Worm (Caenorhabditis elegans) whole organism, late embryonic: ENCODE data around the gene Y54G2A.72.
"Not testable (repeated sequence)": the region's sequence is repeated elsewhere in the genome, so short reads cannot be mapped to it uniquely, and the experiment has no call there.

Source experiments
- C08G9.2 ChIP-seq: sonication (generic microtip); optimal IDR thresholded peaks from 2 replicates; lab custom pipeline; 2016; ENCODE audit warnings: mild to moderate bottlenecking, missing genetic modification characterization, moderate library complexity, missing compliant biosample characterization
- F13H6.1 ChIP-seq: sonication (generic microtip); optimal IDR thresholded peaks from 2 replicates; lab custom pipeline; 2016; ENCODE audit warnings: missing genetic modification characterization, missing compliant biosample characterization
- K09A11.1 ChIP-seq: sonication (generic microtip); optimal IDR thresholded peaks from 2 replicates; lab custom pipeline; 2017; ENCODE audit warnings: antibody characterized with exemption, mild to moderate bottlenecking, missing genetic modification characterization, missing compliant biosample characterization; ENCODE audit not compliant: insufficient read depth
- ama-1 ChIP-seq: fragments of 150-350 bp; optimal IDR thresholded peaks from 2 replicates; lab custom pipeline; 2014
- ceh-18 ChIP-seq: sonication (generic microtip); optimal IDR thresholded peaks from 2 replicates; lab custom pipeline; 2016; ENCODE audit warnings: missing genetic modification characterization, missing compliant biosample characterization
- ceh-19 ChIP-seq: fragments of 200-800 bp; sonication (Bioruptor generic); optimal IDR thresholded peaks from 2 replicates; lab custom pipeline; 2018; ENCODE audit warnings: mild to moderate bottlenecking, missing genetic modification characterization, missing compliant biosample characterization
- ceh-34 ChIP-seq: sonication (generic microtip); optimal IDR thresholded peaks from 2 replicates; lab custom pipeline; 2016; ENCODE audit warnings: mild to moderate bottlenecking, missing genetic modification characterization, missing compliant biosample characterization
- ceh-45 ChIP-seq: fragments of 200-800 bp; sonication (Bioruptor generic); IDR thresholded peaks from 2 replicates; pipeline ENCODE4 v1.3.6; 2022; ENCODE audit warnings: missing genetic modification reagents, missing genetic modification characterization, missing compliant biosample characterization
- che-1 ChIP-seq: sonication (generic microtip); optimal IDR thresholded peaks from 2 replicates; lab custom pipeline; 2016; ENCODE audit warnings: mild to moderate bottlenecking, missing genetic modification characterization, missing compliant biosample characterization
- dmd-4 ChIP-seq: sonication (generic microtip); optimal IDR thresholded peaks from 2 replicates; lab custom pipeline; 2016; ENCODE audit warnings: borderline replicate concordance, missing genetic modification characterization, missing compliant biosample characterization
- elt-2 ChIP-seq: sonication (generic microtip); optimal IDR thresholded peaks from 2 replicates; lab custom pipeline; 2016; ENCODE audit warnings: missing genetic modification reagents, missing genetic modification characterization, missing compliant biosample characterization
- ets-4 ChIP-seq: sonication (generic microtip); optimal IDR thresholded peaks from 2 replicates; lab custom pipeline; 2016; ENCODE audit warnings: missing genetic modification characterization, missing compliant biosample characterization
- fkh-10 ChIP-seq: fragments of 150-350 bp; optimal IDR thresholded peaks from 2 replicates; lab custom pipeline; 2014; ENCODE audit warnings: missing biosample characterization, missing genetic modification reagents, missing genetic modification characterization
- hlh-8 ChIP-seq: sonication (generic microtip); optimal IDR thresholded peaks from 2 replicates; lab custom pipeline; 2016; ENCODE audit warnings: missing genotype, missing genetic modification characterization, missing compliant biosample characterization
- lin-11 ChIP-seq: fragments of 200-800 bp; sonication (Bioruptor generic); optimal IDR thresholded peaks from 2 replicates; lab custom pipeline; 2018; ENCODE audit warnings: mild to moderate bottlenecking, missing genetic modification characterization, missing compliant biosample characterization
- mec-3 ChIP-seq: sonication (generic microtip); optimal IDR thresholded peaks from 2 replicates; lab custom pipeline; 2016; ENCODE audit warnings: borderline replicate concordance, missing genetic modification characterization, missing compliant biosample characterization
- nfya-1 ChIP-seq: sonication (generic microtip); optimal IDR thresholded peaks from 2 replicates; lab custom pipeline; 2017; ENCODE audit warnings: missing genetic modification characterization, mild to moderate bottlenecking, missing compliant biosample characterization, antibody characterized with exemption, moderate library complexity
- nhr-232 ChIP-seq: sonication (generic microtip); optimal IDR thresholded peaks from 2 replicates; lab custom pipeline; 2016; ENCODE audit warnings: missing genetic modification characterization, missing compliant biosample characterization
- odd-2 ChIP-seq: sonication (generic microtip); optimal IDR thresholded peaks from 2 replicates; lab custom pipeline; 2017; ENCODE audit warnings: antibody characterized with exemption, mild to moderate bottlenecking, missing genetic modification characterization, missing compliant biosample characterization
- pax-1 ChIP-seq: fragments of 150-350 bp; optimal IDR thresholded peaks from 2 replicates; lab custom pipeline; 2014; ENCODE audit warnings: missing biosample characterization, missing genetic modification characterization
- pha-2 ChIP-seq: sonication (generic microtip); optimal IDR thresholded peaks from 2 replicates; lab custom pipeline; 2017; ENCODE audit warnings: mild to moderate bottlenecking, missing genetic modification characterization, missing compliant biosample characterization
- pha-4 ChIP-seq: fragments of 150-350 bp; optimal IDR thresholded peaks from 2 replicates; lab custom pipeline; 2018; ENCODE audit warnings: missing biosample characterization, missing genetic modification reagents, missing genetic modification characterization
- pros-1 ChIP-seq: fragments of 150-350 bp; optimal IDR thresholded peaks from 2 replicates; lab custom pipeline; 2014; ENCODE audit warnings: missing biosample characterization, missing genetic modification reagents, missing genetic modification characterization
- rnt-1 ChIP-seq: sonication (generic microtip); optimal IDR thresholded peaks from 2 replicates; lab custom pipeline; 2016; ENCODE audit warnings: missing genetic modification characterization, missing compliant biosample characterization
- sdc-2 ChIP-seq: sonication (generic microtip); optimal IDR thresholded peaks from 2 replicates; lab custom pipeline; 2016; ENCODE audit warnings: missing genotype, missing genetic modification characterization, missing compliant biosample characterization
- sox-2 ChIP-seq: fragments of 200-800 bp; sonication (Bioruptor generic); IDR thresholded peaks from 2 replicates; pipeline ENCODE4 v1.3.6; 2022; ENCODE audit warnings: missing genetic modification reagents, missing genetic modification characterization, missing compliant biosample characterization
- tbx-2 ChIP-seq: sonication (generic microtip); optimal IDR thresholded peaks from 2 replicates; lab custom pipeline; 2016; ENCODE audit warnings: missing genetic modification characterization, missing compliant biosample characterization
- tbx-7 ChIP-seq: sonication (generic microtip); optimal IDR thresholded peaks from 2 replicates; lab custom pipeline; 2016; ENCODE audit warnings: missing genotype, missing genetic modification characterization, missing compliant biosample characterization
- unc-3 ChIP-seq, 2 experiments: fragments of 200-800 bp in 1 of 2; sonication (Bioruptor generic) in 1 of 2; sonication (generic microtip) in 1 of 2; conservative IDR thresholded peaks in 1 of 2; optimal IDR thresholded peaks in 1 of 2; 2 replicates each; pipeline versions ENCODE4 v1.3.6 to Lab custom; 2016 to 2022; ENCODE audit warnings: missing compliant biosample characterization in 2 of 2, missing genetic modification characterization in 2 of 2, missing genetic modification reagents in 1 of 2
- unc-42 ChIP-seq: sonication (generic microtip); optimal IDR thresholded peaks from 2 replicates; lab custom pipeline; 2016; ENCODE audit warnings: missing genotype, missing genetic modification characterization, missing compliant biosample characterization
- unc-55 ChIP-seq: sonication (generic microtip); optimal IDR thresholded peaks from 2 replicates; lab custom pipeline; 2017; ENCODE audit warnings: missing biosample characterization, missing genetic modification reagents, missing genetic modification characterization

The Y54G2A.72 gene

ce11 chrIV:2738466-2738865 lies 39.5 kb upstream of the Y54G2A.72 start:
- TF ChIP-seq pha-2 (tag; lab: Kevin White, UChicago) (no peak), ama-1 (lab: Kevin White, UChicago) (no peak), sdc-2 (tag; lab: Kevin White, UChicago) (no peak), unc-3 (GFP tag; conservative IDR thresholded peaks at IDR 0.05; lab: Robert Waterston, UW) (no peak), unc-3 (tag; optimal IDR thresholded peaks at IDR 0.05; lab: Kevin White, UChicago) (no peak), ets-4 (tag; lab: Kevin White, UChicago) (no peak), nhr-232 (no peak), mec-3 (tag; lab: Kevin White, UChicago) (no peak), rnt-1 (tag; lab: Kevin White, UChicago) (no peak)

DNA sequence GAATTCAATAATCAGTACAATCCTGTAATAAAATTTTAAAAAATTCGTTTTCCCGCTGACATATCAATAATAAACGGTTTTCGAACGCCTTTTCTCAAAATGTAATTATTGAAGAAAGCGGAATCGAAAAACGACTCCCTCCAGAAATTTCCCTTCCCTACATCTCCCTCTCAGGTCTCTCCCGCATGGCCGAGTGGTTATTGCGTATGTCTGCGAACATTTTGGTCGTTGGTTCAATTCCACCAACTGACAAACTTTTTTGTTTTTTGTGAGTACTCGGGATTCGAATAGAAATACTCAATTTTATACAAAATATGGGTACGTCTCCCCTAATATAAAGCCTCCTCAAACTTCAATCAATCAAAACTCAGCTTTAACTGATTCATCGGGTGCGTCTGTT lies 37.9 kb upstream of the Y54G2A.72 start:
- TF ChIP-seq ceh-34 (tag; lab: Kevin White, UChicago) (peak; percentile 4), sox-2 (peak; percentile 71), ceh-45 (GFP tag; lab: Robert Waterston, UW) (peak; percentile 84), unc-3 (GFP tag; conservative IDR thresholded peaks at IDR 0.05; lab: Robert Waterston, UW) (peak; percentile 82), che-1 (tag; lab: Kevin White, UChicago) (peak; percentile 45)
- TF ChIP-seq unc-3 (tag; optimal IDR thresholded peaks at IDR 0.05; lab: Kevin White, UChicago): not testable (repeated sequence)

- TF ChIP-seq pax-1 (tag; lab: Kevin White, UChicago) (no peak), ceh-45 (GFP tag; lab: Robert Waterston, UW) (no peak), F13H6.1 (tag; lab: Kevin White, UChicago) (no peak), ama-1 (lab: Kevin White, UChicago) (no peak), dmd-4 (tag; lab: Kevin White, UChicago) (no peak), ceh-18 (tag; lab: Kevin White, UChicago) (no peak), pros-1 (tag; lab: Kevin White, UChicago) (no peak), ceh-19 (GFP tag; lab: Kevin White, UChicago) (no peak), ceh-34 (tag; lab: Kevin White, UChicago) (no peak), pha-4 (no peak), lin-11 (no peak), hlh-8 (tag; lab: Kevin White, UChicago) (no peak), odd-2 (tag; lab: Kevin White, UChicago) (no peak), tbx-2 (tag; lab: Kevin White, UChicago) (no peak), tbx-7 (tag; lab: Kevin White, UChicago) (no peak), nfya-1 (tag; lab: Kevin White, UChicago) (no peak)
These were observed 35.4 kb upstream of the Y54G2A.72 start, which contains the start of gene nhr-277 for ce11 chrIV:2742470-2743044. nhr-277 (plus strand) TSS chrIV:2742994.

ce11 chrIV:2747385-2748007 lies 30.4 kb upstream of the Y54G2A.72 start:
- peak; percentile 3 for TF ChIP-seq unc-42
- no peak for TF ChIP-seq C08G9.2 (tag; lab: Kevin White, UChicago)

DNA sequence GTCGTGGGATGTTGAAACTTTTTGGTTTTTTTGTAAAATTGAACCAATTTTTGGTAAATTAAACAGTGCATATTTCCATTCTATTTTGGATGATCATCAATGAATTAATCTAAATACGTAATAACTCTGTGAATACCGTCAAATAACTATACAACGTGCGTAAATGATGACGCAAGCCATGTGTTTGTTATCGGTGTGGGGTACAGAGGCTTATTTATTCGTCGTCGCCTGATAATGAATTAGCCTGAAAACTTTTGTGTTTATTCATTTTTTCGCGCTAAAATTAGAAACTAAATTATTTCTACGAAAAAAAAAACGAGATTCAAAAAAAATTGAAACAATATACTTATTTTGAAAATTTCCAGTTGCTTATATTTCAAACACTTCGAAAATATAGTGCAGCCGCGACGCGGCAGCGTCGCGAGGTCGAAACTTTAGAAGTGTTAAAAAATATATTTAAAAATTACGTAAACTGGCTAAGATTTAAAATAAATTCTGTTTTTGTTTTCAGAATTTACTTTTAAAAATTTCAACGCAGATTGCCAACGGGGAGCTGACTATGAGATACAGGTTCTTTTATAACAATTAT lies 29.0 kb upstream of the Y54G2A.72 start:
- TF ChIP-seq fkh-10 (GFP tag; lab: Kevin White, UChicago): no peak
- peak; percentile 66 for TF ChIP-seq elt-2 (tag; lab: Kevin White, UChicago)

- TF ChIP-seq unc-55 (GFP tag; lab: Kevin White, UChicago) (no peak), K09A11.1 (no peak), ama-1 (lab: Kevin White, UChicago) (no peak), C08G9.2 (tag; lab: Kevin White, UChicago) (no peak), che-1 (tag; lab: Kevin White, UChicago) (no peak), ets-4 (tag; lab: Kevin White, UChicago) (no peak), nhr-232 (no peak)
These were observed 27.3 kb upstream of the Y54G2A.72 start for ce11 chrIV:2750607-2751006.
